Worm (Caenorhabditis elegans): ENCODE measurements around the gene C34F6.12.

- TF ChIP-seq snpc-4 (tag; optimal IDR thresholded peaks at IDR 0.05): no peak
- no peak for TF ChIP-seq ztf-4 (tag; optimal IDR thresholded peaks at IDR 0.05)
- TF ChIP-seq fkh-2 (tag; optimal IDR thresholded peaks at IDR 0.05): no peak
- no peak for TF ChIP-seq nfya-1 (tag; optimal IDR thresholded peaks at IDR 0.05; ENCODE audit: insufficient read depth)
- no peak for TF ChIP-seq fos-1 (tag; optimal IDR thresholded peaks at IDR 0.05)
- TF ChIP-seq ztf-11 (tag; optimal IDR thresholded peaks at IDR 0.05): no peak
- TF ChIP-seq sea-2 (GFP tag; optimal IDR thresholded peaks at IDR 0.05): no peak
- TF ChIP-seq egl-27 (tag; optimal IDR thresholded peaks at IDR 0.05): no peak
- TF ChIP-seq R02D3.7 (tag; optimal IDR thresholded peaks at IDR 0.05): no peak
- TF ChIP-seq mdl-1 (tag; optimal IDR thresholded peaks at IDR 0.05): no peak
- no peak for TF ChIP-seq elt-2 (tag; optimal IDR thresholded peaks at IDR 0.05)
- TF ChIP-seq pha-4 (tag; optimal IDR thresholded peaks at IDR 0.05): no peak
- no peak for TF ChIP-seq nhr-12 (tag; optimal IDR thresholded peaks at IDR 0.05)
These were observed 32.8 kb downstream of the C34F6.12 start for ce11 chrX:11193670-11194069.
